Fruit fly (Drosophila melanogaster): ENCODE data around the gene Ude.

Ude gene

dm6 chr3R:24767667-24768340 lies 31.7 kb downstream of the Ude start (continued):
- TF ChIP-seq Blimp-1 (GFP tag; optimal IDR thresholded peaks at IDR 0.05): peak; percentile 100
- no peak for TF ChIP-seq Vsx1 (GFP tag; optimal IDR thresholded peaks at IDR 0.05)
- peak; percentile 6 for TF ChIP-seq CG1529 (GFP tag; optimal IDR thresholded peaks at IDR 0.05)
- peak; percentile 15 for TF ChIP-seq CG12769 (tag; optimal IDR thresholded peaks at IDR 0.05)
- peak; percentile 26 for TF ChIP-seq dmrt11E (tag; optimal IDR thresholded peaks at IDR 0.05)
- TF ChIP-seq CG8290 (GFP tag; optimal IDR thresholded peaks at IDR 0.05): no peak
- TF ChIP-seq CG8290 (tag; optimal IDR thresholded peaks at IDR 0.05): peak in 1 of 2 experiments; percentile 35
- no peak for TF ChIP-seq odd (GFP tag; optimal IDR thresholded peaks at IDR 0.05)
- peak; percentile 47 for TF ChIP-seq gsb-n (tag; optimal IDR thresholded peaks at IDR 0.05)
- peak; percentile 56 for TF ChIP-seq CG2202 (tag; optimal IDR thresholded peaks at IDR 0.05)
- TF ChIP-seq sc (optimal IDR thresholded peaks at IDR 0.05): no peak
- TF ChIP-seq sc (GFP tag; optimal IDR thresholded peaks at IDR 0.05): peak; percentile 31
- peak; percentile 47 for TF ChIP-seq CG6254 (GFP tag; optimal IDR thresholded peaks at IDR 0.05)
- TF ChIP-seq CG6813 (GFP tag; optimal IDR thresholded peaks at IDR 0.05): peak; percentile 7
- no peak for TF ChIP-seq Hsf (GFP tag; optimal IDR thresholded peaks at IDR 0.05)
- no peak for TF ChIP-seq luna (GFP tag; optimal IDR thresholded peaks at IDR 0.05)
- TF ChIP-seq CG3838 (GFP tag; optimal IDR thresholded peaks at IDR 0.05): peak; percentile 51
- peak; percentile 12 for TF ChIP-seq twi (tag; optimal IDR thresholded peaks at IDR 0.05)
- peak; percentile 28 for TF ChIP-seq Kr (GFP tag; optimal IDR thresholded peaks at IDR 0.05)
- TF ChIP-seq CG2712 (tag; optimal IDR thresholded peaks at IDR 0.05): peak; percentile 52
- TF ChIP-seq CG14710 (tag; optimal IDR thresholded peaks at IDR 0.05): peak; percentile 36
- TF ChIP-seq CG3726 (GFP tag; IDR thresholded peaks at IDR 0.05): no peak
- TF ChIP-seq CG3995 (GFP tag; optimal IDR thresholded peaks at IDR 0.05): peak; percentile 65

DNA sequence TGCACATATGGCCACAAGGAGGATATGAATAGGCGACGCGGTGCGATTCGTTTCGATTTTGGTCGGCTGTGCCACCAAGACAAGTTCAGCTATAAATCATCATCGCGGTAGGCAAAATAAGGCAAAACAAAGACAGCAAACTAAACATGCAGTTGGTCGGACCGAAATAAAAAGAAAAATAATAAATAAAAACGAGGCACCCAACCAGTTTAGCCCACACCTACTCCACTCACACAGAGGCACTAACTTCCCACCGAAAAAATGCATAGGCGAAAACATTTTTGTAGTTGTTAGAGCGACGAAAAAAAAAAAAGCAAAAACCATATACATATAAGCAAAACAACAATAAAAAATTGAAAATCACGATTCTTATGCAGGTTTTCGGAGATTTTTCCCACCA lies 32.8 kb downstream of the Ude start:
- TF ChIP-seq Lpt (GFP tag; optimal IDR thresholded peaks at IDR 0.05) (no peak), wdn (GFP tag; IDR thresholded peaks at IDR 0.05) (no peak), Drgx (GFP tag; IDR thresholded peaks at IDR 0.05) (peak; percentile 47; the same call in 1 of the 2 replicates), D19B (GFP tag; optimal IDR thresholded peaks at IDR 0.05) (no peak), Ada2b (GFP tag; IDR thresholded peaks at IDR 0.05) (no peak), NC2α (GFP tag; optimal IDR thresholded peaks at IDR 0.05) (no peak), Blimp-1 (GFP tag; optimal IDR thresholded peaks at IDR 0.05) (no peak), twi (tag; optimal IDR thresholded peaks at IDR 0.05) (no peak), CG6791 (GFP tag; IDR thresholded peaks at IDR 0.05; ENCODE audit: partially characterized antibody) (no peak), sqz (GFP tag; optimal IDR thresholded peaks at IDR 0.05) (no peak), CG2202 (tag; optimal IDR thresholded peaks at IDR 0.05) (no peak), CG6254 (GFP tag; optimal IDR thresholded peaks at IDR 0.05) (no peak), D (optimal IDR thresholded peaks at IDR 0.05) (no peak), D (GFP tag; optimal IDR thresholded peaks at IDR 0.05) (no peak), sr (GFP tag; IDR thresholded peaks at IDR 0.05) (0 out of 3 replicates have a peak, but pooled peaks have one; percentile 28), gro (GFP tag; optimal IDR thresholded peaks at IDR 0.05) (no peak)

dm6 chr3R:24764971-24765370 lies 34.5 kb downstream of the Ude start, which contains the start of gene AstA:
TSS of gene AstA (minus strand) at chr3R:24765071.
- TF ChIP-seq chif (GFP tag; optimal IDR thresholded peaks at IDR 0.05) (no peak), Ets65A (GFP tag) (peak; percentile 43)

Data from whole organism, embryonic.